Fruit fly (Drosophila melanogaster) whole organism, embryonic: ENCODE data around the gene CG8372.
A peak's percentile ranks its signal among the peaks of the same experiment; 100 is the strongest.

Experiments used
- B-H2 ChIP-seq: fragments of 200-800 bp; sonication (Bioruptor generic); optimal IDR thresholded peaks from 2 replicates; lab custom pipeline; 2018; ENCODE audit warnings: missing biosample characterization, mild to moderate bottlenecking, missing genetic modification characterization
- BtbVII ChIP-seq: fragments of 200-800 bp; sonication (Bioruptor generic); optimal IDR thresholded peaks from 3 replicates; lab custom pipeline; 2017; ENCODE audit warnings: missing biosample characterization, mild to moderate bottlenecking, missing genetic modification characterization
- CG10147 ChIP-seq: fragments of 200-800 bp; sonication (Bioruptor generic); optimal IDR thresholded peaks from 2 replicates; lab custom pipeline; 2019; ENCODE audit warnings: missing biosample characterization, mild to moderate bottlenecking, missing genetic modification characterization, moderate library complexity
- CG10565 ChIP-seq: fragments of 200-800 bp; sonication (Bioruptor generic); optimal IDR thresholded peaks from 3 replicates; lab custom pipeline; 2016; ENCODE audit warnings: missing biosample characterization, mild to moderate bottlenecking, missing genetic modification characterization
- CG10979 ChIP-seq: fragments of 200-800 bp; sonication (Bioruptor generic); optimal IDR thresholded peaks from 2 replicates; lab custom pipeline; 2018; ENCODE audit warnings: missing biosample characterization, mild to moderate bottlenecking, missing genetic modification characterization, moderate library complexity
- CG11696 ChIP-seq: fragments of 200-800 bp; sonication (Bioruptor generic); IDR thresholded peaks from 2 replicates; pipeline ENCODE4 v1.3.6; 2022; ENCODE audit warnings: missing biosample characterization, missing genetic modification characterization
- CG14441 ChIP-seq: fragments of 200-800 bp; sonication (Bioruptor generic); IDR thresholded peaks from 2 replicates; pipeline ENCODE4 v1.3.6; 2022; ENCODE audit warnings: missing biosample characterization, missing genetic modification characterization
- CG15479 ChIP-seq: fragments of 200-800 bp; sonication (Bioruptor generic); optimal IDR thresholded peaks from 3 replicates; lab custom pipeline; 2019; ENCODE audit warnings: missing biosample characterization, mild to moderate bottlenecking, missing genetic modification characterization, moderate library complexity
- CG1832 ChIP-seq: fragments of 200-800 bp; sonication (Bioruptor generic); optimal IDR thresholded peaks from 2 replicates; lab custom pipeline; 2017; ENCODE audit warnings: missing biosample characterization, mild to moderate bottlenecking, missing genetic modification characterization, inconsistent platforms
- CG3281 ChIP-seq: fragments of 200-800 bp; sonication (Bioruptor generic); optimal IDR thresholded peaks from 3 replicates; lab custom pipeline; 2017; ENCODE audit warnings: missing biosample characterization, mild to moderate bottlenecking, missing genetic modification characterization
- CG34422 ChIP-seq: fragments of 200-800 bp; sonication (Bioruptor generic); IDR thresholded peaks from 3 replicates; pipeline ENCODE4 v1.3.6; 2022; ENCODE audit warnings: missing biosample characterization, missing genetic modification characterization
- CG4328 ChIP-seq: fragments of 200-800 bp; sonication (Bioruptor generic); optimal IDR thresholded peaks from 3 replicates; lab custom pipeline; 2017; ENCODE audit warnings: missing biosample characterization, missing genetic modification reagents, missing genetic modification characterization
- CG6254 ChIP-seq: fragments of 200-800 bp; sonication (Bioruptor generic); optimal IDR thresholded peaks from 3 replicates; lab custom pipeline; 2017; ENCODE audit warnings: mild to moderate bottlenecking, missing biosample characterization, missing genetic modification reagents, missing genetic modification characterization
- CTCF ChIP-seq: fragments of 200-800 bp; sonication (Bioruptor generic); optimal IDR thresholded peaks from 2 replicates; lab custom pipeline; 2017; ENCODE audit warnings: missing biosample characterization, mild to moderate bottlenecking, missing genetic modification characterization, moderate library complexity
- D ChIP-seq, 2 experiments: fragments of 200-800 bp in 1 of 2; fragments of >200 bp in 1 of 2; sonication (Bioruptor generic) in 1 of 2; optimal IDR thresholded peaks; 2 replicates in 1 of 2; 3 replicates in 1 of 2; lab custom pipeline; 2017; ENCODE audit warnings: mild to moderate bottlenecking in 1 of 2, missing biosample characterization in 1 of 2, missing genetic modification characterization in 1 of 2, missing genetic modification reagents in 1 of 2
- ERR ChIP-seq: fragments of 200-800 bp; sonication (Bioruptor generic); optimal IDR thresholded peaks from 2 replicates; lab custom pipeline; 2016; ENCODE audit warnings: missing biosample characterization, missing genetic modification characterization
- Eip74EF ChIP-seq, 2 experiments: fragments of 200-800 bp in 1 of 2; fragments of >200 bp in 1 of 2; sonication (Bioruptor generic) in 1 of 2; optimal IDR thresholded peaks; 2 replicates each; lab custom pipeline; 2017 to 2019; ENCODE audit warnings: missing biosample characterization in 2 of 2, missing genetic modification characterization in 2 of 2, mild to moderate bottlenecking in 1 of 2, moderate library complexity in 1 of 2
- Elba2 ChIP-seq: fragments of 200-800 bp; sonication (Bioruptor generic); optimal IDR thresholded peaks from 3 replicates; lab custom pipeline; 2016; ENCODE audit warnings: missing biosample characterization, missing genetic modification characterization
- HLH4C ChIP-seq: fragments of 200-800 bp; sonication (Bioruptor generic); IDR thresholded peaks from 3 replicates; pipeline ENCODE4 v1.3.6; 2022; ENCODE audit warnings: missing biosample characterization, missing genetic modification characterization; ENCODE audit not compliant: partially characterized antibody
- Hmx ChIP-seq: fragments of 200-800 bp; sonication (Bioruptor generic); optimal IDR thresholded peaks from 2 replicates; lab custom pipeline; 2016; ENCODE audit warnings: missing biosample characterization, missing genetic modification characterization
- Lhr ChIP-seq: fragments of 200-800 bp; sonication (Bioruptor generic); optimal IDR thresholded peaks from 3 replicates; lab custom pipeline; 2017; ENCODE audit warnings: mild to moderate bottlenecking, missing biosample characterization, missing genetic modification reagents, missing genetic modification characterization
- Lim3 ChIP-seq: fragments of 200-800 bp; sonication (Bioruptor generic); IDR thresholded peaks from 2 replicates; pipeline ENCODE4 v1.3.6; 2022; ENCODE audit warnings: missing biosample characterization, missing genetic modification characterization
- Nf-YA ChIP-seq: fragments of 200-800 bp; sonication (Bioruptor generic); IDR thresholded peaks from 2 replicates; pipeline ENCODE4 v1.3.6; 2022; ENCODE audit warnings: missing biosample characterization, missing genetic modification characterization
- Pdp1 ChIP-seq, 2 experiments: fragments of 200-800 bp; sonication (Bioruptor generic); optimal IDR thresholded peaks; 3 replicates each; lab custom pipeline; 2016; ENCODE audit warnings: missing biosample characterization in 2 of 2, missing genetic modification characterization in 2 of 2, mild to moderate bottlenecking in 1 of 2, moderate library complexity in 1 of 2
- Tbp ChIP-seq: fragments of >200 bp; optimal IDR thresholded peaks from 2 replicates; lab custom pipeline; 2018; ENCODE audit warnings: missing biosample characterization, missing genetic modification characterization
- Trl ChIP-seq, 3 experiments: fragments of >200 bp in 2 of 3; fragments of 200-800 bp in 1 of 3; sonication (Bioruptor generic) in 1 of 3; optimal IDR thresholded peaks; 2 replicates in 1 of 3; 3 replicates in 2 of 3; lab custom pipeline; 2016 to 2017; ENCODE audit warnings: missing biosample characterization in 1 of 3, missing genetic modification characterization in 1 of 3
- Vsx1 ChIP-seq: fragments of 200-800 bp; sonication (Bioruptor generic); optimal IDR thresholded peaks from 2 replicates; lab custom pipeline; 2017; ENCODE audit warnings: missing biosample characterization, mild to moderate bottlenecking, missing genetic modification characterization, missing genetic modification reagents
- bigmax ChIP-seq: fragments of 200-800 bp; sonication (Bioruptor generic); optimal IDR thresholded peaks from 2 replicates; lab custom pipeline; 2018; ENCODE audit warnings: missing biosample characterization, mild to moderate bottlenecking, missing genetic modification characterization
- ems ChIP-seq: fragments of 200-800 bp; sonication (Bioruptor generic); optimal IDR thresholded peaks from 3 replicates; lab custom pipeline; 2016; ENCODE audit warnings: missing biosample characterization, missing genetic modification characterization
- ewg ChIP-seq: fragments of 200-800 bp; sonication (Bioruptor generic); optimal IDR thresholded peaks from 3 replicates; lab custom pipeline; 2017; ENCODE audit warnings: mild to moderate bottlenecking, missing biosample characterization, missing genetic modification reagents, missing genetic modification characterization
- fd96Cb ChIP-seq: fragments of 200-800 bp; sonication (Bioruptor generic); optimal IDR thresholded peaks from 2 replicates; lab custom pipeline; 2018; ENCODE audit warnings: missing biosample characterization, mild to moderate bottlenecking, missing genetic modification characterization, moderate library complexity
- gce ChIP-seq: fragments of 200-800 bp; sonication (Bioruptor generic); IDR thresholded peaks from 3 replicates; pipeline ENCODE4 v1.3.6; 2022; ENCODE audit warnings: missing biosample characterization, missing genetic modification characterization
- lola ChIP-seq, 3 experiments: fragments of >200 bp in 2 of 3; fragments of 200-800 bp in 1 of 3; sonication (Bioruptor generic) in 1 of 3; optimal IDR thresholded peaks; 2 replicates each; lab custom pipeline; 2017 to 2019; ENCODE audit warnings: missing biosample characterization in 3 of 3, missing genetic modification characterization in 3 of 3, mild to moderate bottlenecking in 1 of 3, moderate library complexity in 1 of 3
- lov ChIP-seq, 2 experiments: fragments of 200-800 bp in 1 of 2; fragments of >200 bp in 1 of 2; sonication (Bioruptor generic) in 1 of 2; IDR thresholded peaks in 1 of 2; optimal IDR thresholded peaks in 1 of 2; 2 replicates in 1 of 2; 3 replicates in 1 of 2; pipeline versions ENCODE4 v1.3.6 to Lab custom; 2017 to 2022; ENCODE audit warnings: missing biosample characterization in 1 of 2, missing genetic modification characterization in 1 of 2
- oc ChIP-seq: fragments of 200-800 bp; sonication (Bioruptor generic); optimal IDR thresholded peaks from 2 replicates; lab custom pipeline; 2018; ENCODE audit warnings: missing biosample characterization, mild to moderate bottlenecking, missing genetic modification characterization, moderate library complexity
- otp ChIP-seq: fragments of 200-800 bp; sonication (Bioruptor generic); IDR thresholded peaks from 3 replicates; pipeline ENCODE4, ENCODE4 v1.3.6; 2022; ENCODE audit warnings: missing biosample characterization, missing genetic modification characterization
- sens-2 ChIP-seq: fragments of 200-800 bp; sonication (Bioruptor generic); IDR thresholded peaks from 2 replicates; pipeline ENCODE4 v1.3.6; 2022; ENCODE audit warnings: missing biosample characterization, missing genetic modification characterization
- shn ChIP-seq: fragments of 200-800 bp; sonication (Bioruptor generic); optimal IDR thresholded peaks from 3 replicates; lab custom pipeline; 2016; ENCODE audit warnings: missing biosample characterization, missing genetic modification characterization
- tll ChIP-seq, 2 experiments: fragments of 200-800 bp in 1 of 2; fragments of >200 bp in 1 of 2; sonication (Bioruptor generic) in 1 of 2; optimal IDR thresholded peaks; 2 replicates each; lab custom pipeline; 2017 to 2019; ENCODE audit warnings: missing biosample characterization in 2 of 2, missing genetic modification characterization in 2 of 2, mild to moderate bottlenecking in 1 of 2, moderate library complexity in 1 of 2
- toy ChIP-seq: fragments of 200-800 bp; sonication (Bioruptor generic); IDR thresholded peaks from 2 replicates; pipeline ENCODE4 v1.3.6; 2022; ENCODE audit warnings: missing biosample characterization, missing genetic modification characterization
- twi ChIP-seq: fragments of 200-800 bp; optimal IDR thresholded peaks from 2 replicates; lab custom pipeline; 2019; ENCODE audit warnings: missing biosample characterization, mild to moderate bottlenecking, missing genetic modification characterization, moderate library complexity
- unc-4 ChIP-seq: fragments of 200-800 bp; sonication (Bioruptor generic); IDR thresholded peaks from 2 replicates; pipeline ENCODE4 v1.3.6; 2022; ENCODE audit warnings: missing biosample characterization, missing genetic modification characterization; ENCODE audit not compliant: partially characterized antibody
- zfh1 ChIP-seq: fragments of 200-800 bp; sonication (Bioruptor generic); IDR thresholded peaks from 3 replicates; pipeline ENCODE4 v1.3.6; 2022; ENCODE audit warnings: missing biosample characterization, missing genetic modification characterization

The CG8372 gene

dm6 chr2L:8211070-8211469 lies 1.6 kb downstream of the CG8372 start, which contains the start of gene Ssb-c31a (continued):
- TF ChIP-seq Lhr (GFP tag; lab: Kevin White, UChicago) (no peak), CG4328 (GFP tag; lab: Kevin White, UChicago) (peak; percentile 59), CG3281 (GFP tag; lab: Kevin White, UChicago) (peak; percentile 48), ewg (peak; percentile 24), bigmax (no peak), B-H2 (GFP tag; lab: Kevin White, UChicago) (peak; percentile 86), sens-2 (no peak), ems (GFP tag; lab: Kevin White, UChicago) (peak; percentile 42), CG11696 (GFP tag; lab: Robert Waterston, UW) (no peak), CG1832 (GFP tag; lab: Kevin White, UChicago) (no peak), HLH4C (GFP tag; lab: Robert Waterston, UW) (peak; percentile 69), CG34422 (peak; percentile 29; the same call in 1 of the 3 replicates), lola (GFP tag; optimal IDR thresholded peaks at IDR 0.05; lab: Kevin White, UChicago) (peak in 1 of 3 experiments; percentile 47), Eip74EF (GFP tag; optimal IDR thresholded peaks at IDR 0.05; lab: Kevin White, UChicago) (no peak), lov (optimal IDR thresholded peaks at IDR 0.05; lab: Kevin White, UChicago) (no peak), lov (GFP tag; IDR thresholded peaks at IDR 0.05; lab: Robert Waterston, UW) (no peak), Vsx1 (GFP tag; lab: Kevin White, UChicago) (no peak), Trl (optimal IDR thresholded peaks at IDR 0.05; lab: Kevin White, UChicago) (no peak), Trl (GFP tag; optimal IDR thresholded peaks at IDR 0.05; lab: Kevin White, UChicago) (peak; percentile 63), CG10565 (GFP tag; lab: Kevin White, UChicago) (no peak), CG10147 (peak; percentile 61), CG14441 (no peak), shn (GFP tag; lab: Kevin White, UChicago) (no peak), BtbVII (no peak)

- TF ChIP-seq gce (GFP tag; lab: Robert Waterston, UW) (no peak), CTCF (GFP tag; lab: Kevin White, UChicago) (peak; percentile 66), zfh1 (GFP tag; lab: Robert Waterston, UW) (0 out of 3 replicates have a peak, but pooled peaks have one; percentile 11), Nf-YA (GFP tag; lab: Robert Waterston, UW) (0 out of 2 replicates have a peak, but pooled peaks have one; percentile 2), D (optimal IDR thresholded peaks at IDR 0.05; lab: Kevin White, UChicago) (peak; percentile 19), D (GFP tag; optimal IDR thresholded peaks at IDR 0.05; lab: Kevin White, UChicago) (no peak)
Measured at dm6 chr2L:8210468-8210867, 2.2 kb downstream of the CG8372 start.

DNA sequence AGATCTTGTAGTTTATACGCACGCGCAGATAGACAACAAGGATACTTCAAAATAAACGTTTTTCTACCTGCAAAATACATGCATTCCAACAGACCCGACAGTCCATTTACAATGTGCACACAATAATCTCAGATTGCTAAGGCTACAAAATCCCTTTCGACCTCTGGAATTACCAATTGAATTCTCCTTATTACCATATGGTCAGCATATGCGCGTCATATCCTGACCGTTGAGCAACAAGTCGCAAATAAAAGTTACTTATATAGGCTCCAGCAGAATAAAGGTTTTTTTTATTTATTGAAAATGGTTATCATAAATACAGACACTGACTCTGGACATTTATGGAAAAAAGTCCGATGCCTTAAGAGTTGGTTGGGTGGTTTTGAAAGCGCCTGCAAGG lies 3.3 kb downstream of the CG8372 start:
- TF ChIP-seq CG15479 (GFP tag; lab: Kevin White, UChicago) (peak; percentile 21), fd96Cb (tag; lab: Kevin White, UChicago) (no peak), twi (peak; percentile 95)

dm6 chr2L:8205871-8206270 lies 6.8 kb downstream of the CG8372 start, which contains the start of gene CG8419:
CG8419 (plus strand) TSS chr2L:8206171.
- TF ChIP-seq unc-4: no peak
- TF ChIP-seq Pdp1 (GFP tag; optimal IDR thresholded peaks at IDR 0.05; lab: Kevin White, UChicago): peak in 1 of 2 experiments; percentile 24
- no peak for TF ChIP-seq CG10979 (tag; lab: Kevin White, UChicago)
- TF ChIP-seq ERR (GFP tag; lab: Kevin White, UChicago): no peak
- TF ChIP-seq Tbp (GFP tag; lab: Kevin White, UChicago): no peak
- no peak for TF ChIP-seq CG6254 (GFP tag; lab: Kevin White, UChicago)
- no peak for TF ChIP-seq toy (GFP tag; lab: Robert Waterston, UW)
- TF ChIP-seq Elba2: no peak
- 0 out of 2 replicates have a peak, but pooled peaks have one; percentile 10 for TF ChIP-seq Lim3 (GFP tag; lab: Robert Waterston, UW)
- TF ChIP-seq Hmx (GFP tag; lab: Kevin White, UChicago): no peak
- TF ChIP-seq twi: no peak
- no peak for TF ChIP-seq tll (GFP tag; optimal IDR thresholded peaks at IDR 0.05; lab: Kevin White, UChicago)
- no peak for TF ChIP-seq oc
- no peak for TF ChIP-seq otp (GFP tag; lab: Robert Waterston, UW)
